Fruit fly (Drosophila melanogaster): ENCODE measurements around the gene CG4872.

Gene CG4872

DNA sequence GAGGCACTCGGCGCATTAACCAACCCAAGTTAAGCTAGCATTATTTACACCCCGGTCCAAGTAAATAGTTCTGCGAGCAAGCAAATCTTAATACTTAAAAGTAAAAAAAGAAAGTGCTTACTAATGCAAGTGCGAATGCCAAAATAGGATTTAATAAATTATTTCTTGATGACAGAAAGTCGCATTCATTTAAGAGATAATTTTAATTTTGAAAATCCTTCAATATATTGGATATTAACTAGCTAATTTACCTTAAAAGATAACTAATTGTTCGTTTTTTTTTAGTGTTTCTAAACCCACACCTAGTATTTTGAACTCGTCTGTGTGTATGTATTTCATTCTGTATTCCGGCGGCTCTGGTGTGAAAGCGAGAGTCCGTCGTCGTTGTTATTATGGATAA, 26.4 kb upstream of the CG4872 start (continued):
- peak; percentile 31 for TF ChIP-seq Vsx1 (GFP tag; optimal IDR thresholded peaks at IDR 0.05)
- TF ChIP-seq CG4730 (GFP tag; IDR thresholded peaks at IDR 0.05): no peak
- no peak for TF ChIP-seq CG5953 (GFP tag; IDR thresholded peaks at IDR 0.05)
- TF ChIP-seq CG6254 (GFP tag; optimal IDR thresholded peaks at IDR 0.05): peak; percentile 3
- no peak for TF ChIP-seq CG11085 (GFP tag; IDR thresholded peaks at IDR 0.05)
- TF ChIP-seq Hr51 (GFP tag; optimal IDR thresholded peaks at IDR 0.05): peak in 1 of 2 experiments; percentile 80
- TF ChIP-seq HLHmδ (GFP tag; optimal IDR thresholded peaks at IDR 0.05): no peak
- TF ChIP-seq CG2120 (GFP tag; optimal IDR thresholded peaks at IDR 0.05): peak; percentile 30
- 0 out of 2 replicates have a peak, but pooled peaks have one; percentile 30 for TF ChIP-seq CG32772 (GFP tag; IDR thresholded peaks at IDR 0.05)
- TF ChIP-seq p53 (GFP tag; optimal IDR thresholded peaks at IDR 0.05): no peak
- no peak for TF ChIP-seq CG11398 (GFP tag; optimal IDR thresholded peaks at IDR 0.05)
- no peak for TF ChIP-seq CG17802 (tag; optimal IDR thresholded peaks at IDR 0.05)
- TF ChIP-seq Deaf1 (tag; optimal IDR thresholded peaks at IDR 0.05): no peak
- TF ChIP-seq CG12769 (tag; optimal IDR thresholded peaks at IDR 0.05): no peak
- TF ChIP-seq Xbp1 (GFP tag; optimal IDR thresholded peaks at IDR 0.05): peak; percentile 47
- TF ChIP-seq Hand (GFP tag; optimal IDR thresholded peaks at IDR 0.05): no peak
- TF ChIP-seq abd-A (tag; optimal IDR thresholded peaks at IDR 0.05): no peak
- TF ChIP-seq Abd-B (GFP tag; optimal IDR thresholded peaks at IDR 0.05): peak; percentile 43
- no peak for TF ChIP-seq unc-4 (GFP tag; IDR thresholded peaks at IDR 0.05; ENCODE audit: partially characterized antibody)
- TF ChIP-seq bbx (GFP tag; IDR thresholded peaks at IDR 0.05; ENCODE audit: partially characterized antibody): no peak
- no peak for TF ChIP-seq zen (tag; optimal IDR thresholded peaks at IDR 0.05)
- no peak for TF ChIP-seq amos (GFP tag; IDR thresholded peaks at IDR 0.05; ENCODE audit: partially characterized antibody)
- no peak for TF ChIP-seq Lpt (GFP tag; optimal IDR thresholded peaks at IDR 0.05)
- peak; percentile 75 for TF ChIP-seq CG15269 (tag; optimal IDR thresholded peaks at IDR 0.05)
- TF ChIP-seq fru (optimal IDR thresholded peaks at IDR 0.05): no peak
- peak; percentile 65 for TF ChIP-seq CG17359 (tag; optimal IDR thresholded peaks at IDR 0.05)
- TF ChIP-seq CG11093 (GFP tag; IDR thresholded peaks at IDR 0.05): no peak
- no peak for TF ChIP-seq HLH4C (GFP tag; IDR thresholded peaks at IDR 0.05; ENCODE audit: partially characterized antibody)
- TF ChIP-seq CG15601 (tag; optimal IDR thresholded peaks at IDR 0.05): peak; percentile 39
- TF ChIP-seq CG9727 (GFP tag; optimal IDR thresholded peaks at IDR 0.05): peak; percentile 41
- peak; percentile 4 to 17 for TF ChIP-seq Pdp1 (GFP tag; optimal IDR thresholded peaks at IDR 0.05)
- TF ChIP-seq ind (GFP tag; optimal IDR thresholded peaks at IDR 0.05): peak; percentile 36
- TF ChIP-seq pan (optimal IDR thresholded peaks at IDR 0.05): no peak
- TF ChIP-seq pan (GFP tag; optimal IDR thresholded peaks at IDR 0.05 in 1 of 2, IDR thresholded peaks at IDR 0.05 in 1 of 2): peak in 1 of 2 experiments; percentile 53
- TF ChIP-seq sna (GFP tag; IDR thresholded peaks at IDR 0.05; ENCODE audit: partially characterized antibody): no peak
- TF ChIP-seq slbo (GFP tag; IDR thresholded peaks at IDR 0.05): peak; percentile 38; the same call in 1 of the 2 replicates
- TF ChIP-seq CHES-1-like (GFP tag; optimal IDR thresholded peaks at IDR 0.05): no peak
- TF ChIP-seq CG8478 (optimal IDR thresholded peaks at IDR 0.05): no peak
- no peak for TF ChIP-seq vfl (GFP tag; optimal IDR thresholded peaks at IDR 0.05)
- peak; percentile 47 for TF ChIP-seq nerfin-1 (tag; optimal IDR thresholded peaks at IDR 0.05)
- no peak for TF ChIP-seq D19A (tag; optimal IDR thresholded peaks at IDR 0.05)
- TF ChIP-seq Gsc (GFP tag; IDR thresholded peaks at IDR 0.05): no peak
- no peak for TF ChIP-seq shn (GFP tag; optimal IDR thresholded peaks at IDR 0.05)
- no peak for TF ChIP-seq Hey (tag; optimal IDR thresholded peaks at IDR 0.05)
- no peak for TF ChIP-seq gce (GFP tag; IDR thresholded peaks at IDR 0.05)
- TF ChIP-seq CG17912 (GFP tag; optimal IDR thresholded peaks at IDR 0.05): no peak
- peak; percentile 49; the same call in 2 of the 3 replicates for TF ChIP-seq row (GFP tag; IDR thresholded peaks at IDR 0.05)
- TF ChIP-seq bigmax (GFP tag; optimal IDR thresholded peaks at IDR 0.05): no peak
- TF ChIP-seq MTF-1 (GFP tag; optimal IDR thresholded peaks at IDR 0.05; ENCODE audit: borderline replicate concordance): no peak
- peak; percentile 24 for TF ChIP-seq CG9817 (tag; optimal IDR thresholded peaks at IDR 0.05)
- no peak for TF ChIP-seq CG10959 (GFP tag; IDR thresholded peaks at IDR 0.05)
